Worm (Caenorhabditis elegans): Measurements from ENCODE around the gene F46H5.4.

F46H5.4 gene

DNA sequence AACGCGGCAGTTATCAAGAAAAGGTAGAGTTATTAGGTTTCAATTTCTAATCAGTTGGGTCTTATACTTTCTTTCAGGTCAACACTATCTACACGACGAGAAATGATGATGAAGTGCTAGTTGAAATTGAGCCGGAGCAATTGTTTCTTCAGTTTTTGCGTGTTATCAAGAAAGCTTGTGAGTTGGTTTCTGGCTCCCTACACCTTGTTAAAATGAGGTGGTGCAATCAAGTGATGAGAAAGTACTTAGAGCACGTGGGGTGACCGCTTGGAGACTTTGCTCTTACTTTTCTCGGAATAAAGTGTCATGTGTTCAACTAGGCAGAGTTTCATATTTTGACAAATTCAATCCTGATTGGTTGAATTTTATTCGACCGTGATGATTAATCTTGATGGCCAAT, 53.9 kb downstream of the F46H5.4 start:
- TF ChIP-seq Y53G8AR.9 (GFP tag; conservative IDR thresholded peaks at IDR 0.05): no peak
- peak; percentile 53 for TF ChIP-seq unc-62 (GFP tag; optimal IDR thresholded peaks at IDR 0.05)
- no peak for TF ChIP-seq lin-40 (tag; optimal IDR thresholded peaks at IDR 0.05)
- no peak for TF ChIP-seq rpc-1 (optimal IDR thresholded peaks at IDR 0.05)
- TF ChIP-seq rpc-1 (tag; optimal IDR thresholded peaks at IDR 0.05): no peak
- TF ChIP-seq cebp-1 (GFP tag; IDR thresholded peaks at IDR 0.05): no peak
- peak; percentile 55 for TF ChIP-seq cebp-1 (tag; optimal IDR thresholded peaks at IDR 0.05)
- no peak for TF ChIP-seq Y67H2A.10 (GFP tag; conservative IDR thresholded peaks at IDR 0.05)
- no peak for TF ChIP-seq attf-5 (GFP tag; optimal IDR thresholded peaks at IDR 0.05)
- no peak for TF ChIP-seq F57C9.4 (tag; optimal IDR thresholded peaks at IDR 0.05)
- no peak for TF ChIP-seq lsy-27 (tag; optimal IDR thresholded peaks at IDR 0.05; ENCODE audit: borderline replicate concordance, insufficient read depth)
- no peak for TF ChIP-seq ama-1 (optimal IDR thresholded peaks at IDR 0.05)
- TF ChIP-seq ama-1 (GFP tag; optimal IDR thresholded peaks at IDR 0.05): no peak
- TF ChIP-seq madf-10 (tag; optimal IDR thresholded peaks at IDR 0.05): peak; percentile 50
- peak; percentile 41 for TF ChIP-seq ztf-22 (GFP tag; optimal IDR thresholded peaks at IDR 0.05)
- TF ChIP-seq egl-44 (GFP tag; IDR thresholded peaks at IDR 0.05): 0 out of 2 replicates have a peak, but pooled peaks have one; percentile 38
- TF ChIP-seq athp-1 (tag; optimal IDR thresholded peaks at IDR 0.05): no peak
- no peak for TF ChIP-seq F10E7.11 (tag; optimal IDR thresholded peaks at IDR 0.05)
- TF ChIP-seq lag-1 (GFP tag; IDR thresholded peaks at IDR 0.05): no peak
- no peak for TF ChIP-seq sea-2 (GFP tag; IDR thresholded peaks at IDR 0.05)
- no peak for TF ChIP-seq mel-28 (tag; optimal IDR thresholded peaks at IDR 0.05; ENCODE audit: borderline replicate concordance)
- TF ChIP-seq ets-4 (GFP tag; optimal IDR thresholded peaks at IDR 0.05): peak; percentile 44
- no peak for TF ChIP-seq F23B12.7 (tag; optimal IDR thresholded peaks at IDR 0.05; ENCODE audit: insufficient read depth)
- TF ChIP-seq sdz-38 (tag; optimal IDR thresholded peaks at IDR 0.05): no peak
- peak; percentile 21 for TF ChIP-seq nhr-90 (tag; optimal IDR thresholded peaks at IDR 0.05)
- peak; percentile 74 for TF ChIP-seq nfyb-1 (GFP tag; IDR thresholded peaks at IDR 0.05)
- TF ChIP-seq mxl-1 (tag; optimal IDR thresholded peaks at IDR 0.05): no peak
- peak; percentile 61 for TF ChIP-seq atf-7 (tag; optimal IDR thresholded peaks at IDR 0.05)
- TF ChIP-seq ceh-79 (tag; optimal IDR thresholded peaks at IDR 0.05): no peak
- TF ChIP-seq Y79H2A.3 (GFP tag; conservative IDR thresholded peaks at IDR 0.05): no peak
- no peak for TF ChIP-seq bed-2 (GFP tag; IDR thresholded peaks at IDR 0.05)
- TF ChIP-seq ZK185.1 (tag; optimal IDR thresholded peaks at IDR 0.05; ENCODE audit: poor library complexity, severe bottlenecking): no peak
- no peak for TF ChIP-seq ceh-27 (GFP tag; optimal IDR thresholded peaks at IDR 0.05)
- TF ChIP-seq let-607 (tag; optimal IDR thresholded peaks at IDR 0.05): peak in 1 of 2 experiments; percentile 66
- peak; percentile 95 for TF ChIP-seq nhr-80 (tag; optimal IDR thresholded peaks at IDR 0.05)
- TF ChIP-seq C17E4.6 (GFP tag; IDR thresholded peaks at IDR 0.05): no peak
- TF ChIP-seq snpc-3.4 (tag; optimal IDR thresholded peaks at IDR 0.05): no peak

DNA sequence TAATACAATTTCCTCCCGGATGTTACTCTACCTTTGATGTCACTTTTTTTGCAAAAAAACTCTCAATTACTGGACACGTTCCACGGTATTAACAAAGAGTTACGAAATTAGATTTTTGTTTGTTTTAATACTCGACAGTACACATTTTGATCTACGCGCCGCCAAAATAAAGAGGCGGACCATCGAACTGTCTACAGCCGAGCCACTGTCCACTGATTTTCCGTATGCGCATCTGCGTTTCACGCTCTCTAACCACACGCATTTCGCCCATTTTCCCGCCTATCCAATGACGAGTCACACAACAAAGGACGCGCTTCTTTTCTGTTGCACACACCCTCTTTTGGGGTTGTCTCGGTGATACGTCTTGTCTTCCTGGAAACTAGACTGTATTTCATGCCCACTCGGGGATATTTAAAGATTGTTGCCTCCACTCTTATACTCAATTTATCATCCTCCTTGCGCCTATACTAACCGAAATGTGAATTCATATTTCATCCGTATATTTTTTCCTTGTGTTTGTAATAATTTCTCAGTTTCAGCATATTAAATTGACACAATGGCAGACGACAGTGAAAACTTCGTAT, 54.5 kb downstream of the F46H5.4 start, which contains the start of gene C55B6.1:
Gene C55B6.1 (plus strand): TSS at position 534 of the 584 bp plus-strand sequence.
- TF ChIP-seq dox-1 (GFP tag; IDR thresholded peaks at IDR 0.05) (peak; percentile 40; the same call in 1 of the 2 replicates), Y79H2A.3 (GFP tag; conservative IDR thresholded peaks at IDR 0.05) (no peak), ceh-58 (GFP tag; IDR thresholded peaks at IDR 0.05) (no peak), athp-1 (tag; optimal IDR thresholded peaks at IDR 0.05) (no peak), sea-2 (GFP tag; IDR thresholded peaks at IDR 0.05) (no peak), efl-1 (GFP tag; optimal IDR thresholded peaks at IDR 0.05) (peak; percentile 36), B0035.1 (tag; optimal IDR thresholded peaks at IDR 0.05) (no peak), rec-8 (tag; optimal IDR thresholded peaks at IDR 0.05) (no peak), ceh-27 (GFP tag; optimal IDR thresholded peaks at IDR 0.05) (no peak), gei-17 (GFP tag; optimal IDR thresholded peaks at IDR 0.05) (no peak), akir-1 (GFP tag; optimal IDR thresholded peaks at IDR 0.05) (no peak), ccch-3 (GFP tag; optimal IDR thresholded peaks at IDR 0.05) (no peak), ztf-3 (GFP tag; optimal IDR thresholded peaks at IDR 0.05) (no peak), attf-6 (GFP tag; IDR thresholded peaks at IDR 0.05) (no peak), cebp-2 (GFP tag; IDR thresholded peaks at IDR 0.05) (no peak), Y95B8A.8 (GFP tag; IDR thresholded peaks at IDR 0.05) (no peak), aptf-3 (GFP tag; IDR thresholded peaks at IDR 0.05) (no peak)
